Fruit fly (Drosophila melanogaster): ENCODE results near the gene mus304.

The mus304 gene

dm6 chr3L:18106021-18106944, 3.3 kb upstream of the mus304 start, which contains the start of the genes CG13698 and mRpS26 (continued):
- TF ChIP-seq CG2129 (GFP tag; IDR thresholded peaks at IDR 0.05; ENCODE audit: partially characterized antibody) (no peak), CG4404 (GFP tag; IDR thresholded peaks at IDR 0.05) (peak; percentile 39; the same call in 1 of the 2 replicates), fd64A (GFP tag; optimal IDR thresholded peaks at IDR 0.05) (no peak), CG17912 (GFP tag; optimal IDR thresholded peaks at IDR 0.05) (no peak), oc (tag; optimal IDR thresholded peaks at IDR 0.05) (peak; percentile 59), CG9727 (GFP tag; optimal IDR thresholded peaks at IDR 0.05) (peak; percentile 68), Abd-B (GFP tag; optimal IDR thresholded peaks at IDR 0.05) (peak; percentile 68), dati (GFP tag; IDR thresholded peaks at IDR 0.05) (no peak), CG6854 (GFP tag; optimal IDR thresholded peaks at IDR 0.05) (no peak), Nf-YC (tag; optimal IDR thresholded peaks at IDR 0.05) (peak; percentile 78), cwo (GFP tag; optimal IDR thresholded peaks at IDR 0.05) (peak; percentile 53), CG17186 (GFP tag; optimal IDR thresholded peaks at IDR 0.05) (peak; percentile 49), Bdp1 (GFP tag; optimal IDR thresholded peaks at IDR 0.05) (peak; percentile 19), Nf-YA (GFP tag; IDR thresholded peaks at IDR 0.05) (0 out of 2 replicates have a peak, but pooled peaks have one; percentile 21), kay (GFP tag; optimal IDR thresholded peaks at IDR 0.05) (peak; percentile 53), croc (GFP tag; conservative IDR thresholded peaks at IDR 0.05) (peak; percentile 22; the same call in 1 of the 3 replicates), B-H1 (GFP tag; IDR thresholded peaks at IDR 0.05) (peak; percentile 41; the same call in 1 of the 3 replicates), CG4854 (GFP tag; optimal IDR thresholded peaks at IDR 0.05) (no peak), Ada2b (GFP tag; IDR thresholded peaks at IDR 0.05) (no peak), corto (GFP tag; optimal IDR thresholded peaks at IDR 0.05) (no peak), CG6689 (GFP tag; IDR thresholded peaks at IDR 0.05) (peak; percentile 58), ham (GFP tag; IDR thresholded peaks at IDR 0.05) (no peak), HLHmδ (GFP tag; optimal IDR thresholded peaks at IDR 0.05) (no peak), CG1832 (GFP tag; optimal IDR thresholded peaks at IDR 0.05) (no peak), maf-S (GFP tag; optimal IDR thresholded peaks at IDR 0.05) (peak; percentile 27), CG2875 (GFP tag; optimal IDR thresholded peaks at IDR 0.05) (peak; percentile 15), shn (GFP tag; optimal IDR thresholded peaks at IDR 0.05) (no peak), sens-2 (GFP tag; IDR thresholded peaks at IDR 0.05) (no peak), CG17361 (GFP tag; IDR thresholded peaks at IDR 0.05) (peak; percentile 84), Ptx1 (GFP tag; IDR thresholded peaks at IDR 0.05) (peak; percentile 78), slp2 (GFP tag; optimal IDR thresholded peaks at IDR 0.05) (no peak), CG6254 (GFP tag; optimal IDR thresholded peaks at IDR 0.05) (no peak), CG30403 (GFP tag; optimal IDR thresholded peaks at IDR 0.05) (peak; percentile 89), stwl (tag; optimal IDR thresholded peaks at IDR 0.05) (peak; percentile 22), CG12744 (GFP tag; optimal IDR thresholded peaks at IDR 0.05) (no peak), Lim3 (GFP tag; IDR thresholded peaks at IDR 0.05) (no peak), CG31224 (GFP tag; IDR thresholded peaks at IDR 0.05) (no peak), Dbx (GFP tag; IDR thresholded peaks at IDR 0.05) (peak; percentile 78), chm (GFP tag; IDR thresholded peaks at IDR 0.05) (peak; percentile 52), CG30431 (GFP tag; optimal IDR thresholded peaks at IDR 0.05) (peak; percentile 35), lmd (GFP tag; IDR thresholded peaks at IDR 0.05) (peak; percentile 40; the same call in 1 of the 2 replicates), CG17612 (GFP tag; IDR thresholded peaks at IDR 0.05) (no peak), trem (tag; optimal IDR thresholded peaks at IDR 0.05) (peak; percentile 38), exex (tag; optimal IDR thresholded peaks at IDR 0.05) (peak; percentile 27), CG18262 (tag; optimal IDR thresholded peaks at IDR 0.05) (peak; percentile 78), dimm (GFP tag; IDR thresholded peaks at IDR 0.05) (no peak), pnt (GFP tag; optimal IDR thresholded peaks at IDR 0.05) (no peak), tx (GFP tag; optimal IDR thresholded peaks at IDR 0.05) (no peak), inv (GFP tag; IDR thresholded peaks at IDR 0.05; ENCODE audit: partially characterized antibody) (peak; percentile 44; the same call in 1 of the 2 replicates)
